Worm (Caenorhabditis elegans) whole organism, L1 larva: ENCODE data around the gene C03B1.1.

ENCODE experiments used
- C04F5.9 ChIP-seq: sonication (generic microtip); optimal IDR thresholded peaks from 2 replicates; lab custom pipeline; 2016; ENCODE audit warnings: missing genetic modification characterization, missing compliant biosample characterization
- Y116A8C.19 ChIP-seq: sonication (generic microtip); optimal IDR thresholded peaks from 2 replicates; lab custom pipeline; 2016; ENCODE audit warnings: missing compliant biosample characterization, missing genetic modification characterization, borderline replicate concordance
- aha-1 ChIP-seq: fragments of 150-350 bp; optimal IDR thresholded peaks from 2 replicates; lab custom pipeline; 2014; ENCODE audit warnings: missing biosample characterization, missing genetic modification characterization
- alr-1 ChIP-seq: fragments of 200-800 bp; sonication (Bioruptor generic); optimal IDR thresholded peaks from 2 replicates; lab custom pipeline; 2018; ENCODE audit warnings: borderline replicate concordance, mild to moderate bottlenecking, missing genetic modification characterization, missing compliant biosample characterization
- ama-1 ChIP-seq: fragments of 150-350 bp; optimal IDR thresholded peaks from 2 replicates; lab custom pipeline; 2014
- ceh-88 ChIP-seq: fragments of 200-800 bp; sonication (Bioruptor generic); IDR thresholded peaks from 2 replicates; pipeline ENCODE4 v1.3.6; 2022; ENCODE audit warnings: missing genetic modification characterization, missing compliant biosample characterization
- dsc-1 ChIP-seq: sonication (generic microtip); optimal IDR thresholded peaks from 2 replicates; lab custom pipeline; 2016; ENCODE audit warnings: mild to moderate bottlenecking, missing genetic modification characterization, missing compliant biosample characterization
- egl-27 ChIP-seq, 2 experiments: fragments of 150-350 bp in 1 of 2; sonication (generic microtip); optimal IDR thresholded peaks; 3 replicates each; lab custom pipeline; 2017 to 2018; ENCODE audit warnings: missing biosample characterization in 2 of 2, missing genetic modification characterization in 2 of 2, missing genetic modification reagents in 2 of 2
- fkh-10 ChIP-seq: sonication (generic microtip); optimal IDR thresholded peaks from 2 replicates; lab custom pipeline; 2017; ENCODE audit warnings: missing biosample characterization, missing genetic modification reagents, missing genetic modification characterization
- hpl-2 ChIP-seq: fragments of 150-350 bp; optimal IDR thresholded peaks from 2 replicates; lab custom pipeline; 2014; ENCODE audit warnings: missing biosample characterization, missing genetic modification reagents, missing genetic modification characterization
- lin-14 ChIP-seq: fragments of 200-800 bp; sonication (Bioruptor generic); optimal IDR thresholded peaks from 2 replicates; lab custom pipeline; 2018; ENCODE audit warnings: mild to moderate bottlenecking, missing genetic modification characterization, moderate library complexity, missing compliant biosample characterization
- lin-15B ChIP-seq: fragments of 150-350 bp; sonication (generic microtip); optimal IDR thresholded peaks from 3 replicates; lab custom pipeline; 2014; ENCODE audit warnings: missing biosample characterization, missing genetic modification characterization
- nhr-12 ChIP-seq: sonication (generic microtip); optimal IDR thresholded peaks from 2 replicates; lab custom pipeline; 2017; ENCODE audit warnings: missing biosample characterization, missing genetic modification characterization
- nhr-19 ChIP-seq: fragments of 200-800 bp; sonication (Bioruptor generic); conservative IDR thresholded peaks from 2 replicates; pipeline ENCODE4 v1.3.6; 2022; ENCODE audit warnings: missing genetic modification characterization, missing compliant biosample characterization
- nhr-237 ChIP-seq: fragments of 150-350 bp; optimal IDR thresholded peaks from 2 replicates; lab custom pipeline; 2014; ENCODE audit warnings: missing biosample characterization, missing genetic modification characterization
- nhr-77 ChIP-seq: fragments of 150-350 bp; optimal IDR thresholded peaks from 2 replicates; lab custom pipeline; 2014; ENCODE audit warnings: missing biosample characterization, missing genetic modification characterization
- rnt-1 ChIP-seq: sonication (generic microtip); optimal IDR thresholded peaks from 2 replicates; lab custom pipeline; 2016; ENCODE audit warnings: mild to moderate bottlenecking, missing genetic modification characterization, moderate library complexity, missing compliant biosample characterization
- sup-37 ChIP-seq: fragments of 200-800 bp; sonication (Bioruptor generic); optimal IDR thresholded peaks from 2 replicates; lab custom pipeline; 2018; ENCODE audit warnings: mild to moderate bottlenecking, missing genetic modification characterization, missing compliant biosample characterization
- xbp-1 ChIP-seq: sonication (generic microtip); optimal IDR thresholded peaks from 2 replicates; lab custom pipeline; 2016; ENCODE audit warnings: missing genetic modification characterization, missing compliant biosample characterization
- ztf-11 ChIP-seq, 2 experiments: sonication (generic microtip); optimal IDR thresholded peaks; 2 replicates each; lab custom pipeline; 2016 to 2017; ENCODE audit warnings: missing genetic modification characterization in 2 of 2, missing biosample characterization in 1 of 2, missing compliant biosample characterization in 1 of 2
- ztf-4 ChIP-seq: fragments of 150-350 bp; optimal IDR thresholded peaks from 2 replicates; lab custom pipeline; 2014; ENCODE audit warnings: missing biosample characterization, missing genetic modification characterization

C03B1.1 gene

DNA sequence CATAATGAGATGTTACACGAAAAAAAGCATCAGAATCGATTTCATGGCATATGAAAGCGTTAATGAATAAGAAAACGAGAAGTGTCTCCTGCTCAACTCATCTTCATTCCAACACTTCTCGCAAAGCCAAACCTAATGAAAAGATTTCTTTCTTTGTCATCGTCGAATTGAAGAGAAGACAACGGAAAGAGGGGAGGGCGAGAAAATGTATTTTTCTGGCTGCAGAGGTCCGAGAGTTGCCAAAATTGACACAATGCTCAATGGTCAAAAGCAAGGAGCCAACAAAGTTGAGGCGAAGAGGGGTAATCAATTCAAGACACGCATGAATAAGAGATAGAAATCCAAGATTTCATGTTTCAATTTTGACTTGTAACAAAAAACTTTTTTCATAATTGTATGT, 44.6 kb downstream of the C03B1.1 start:
- TF ChIP-seq dsc-1 (tag; lab: Kevin White, UChicago) (peak; percentile 35), lin-14 (peak; percentile 48), fkh-10 (GFP tag; lab: Kevin White, UChicago) (peak; percentile 64), egl-27 (tag; optimal IDR thresholded peaks at IDR 0.05; lab: Kevin White, UChicago) (no peak)

DNA sequence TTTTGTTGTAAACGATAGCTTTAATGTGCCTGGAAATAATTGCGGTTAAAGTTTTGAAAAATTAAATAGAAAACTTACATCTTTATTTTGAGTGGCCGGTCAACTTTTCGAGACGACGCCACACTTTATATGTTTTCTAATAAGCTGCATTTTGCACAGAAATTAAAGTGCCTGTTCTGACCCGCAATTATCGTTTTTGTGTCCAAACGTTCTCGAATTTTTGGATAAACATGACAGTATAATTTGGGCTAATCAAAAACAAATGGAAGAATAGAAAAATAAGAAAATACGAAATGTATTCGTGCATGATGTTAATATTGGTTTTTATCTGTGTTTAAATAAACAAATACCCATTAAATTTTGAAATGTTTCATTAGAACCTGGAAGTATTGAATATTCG, 46.1 kb downstream of the C03B1.1 start, which contains the start of gene K10C2.12:
TSS of gene K10C2.12 (minus strand) at position 101 of the 400 bp plus-strand sequence.
- TF ChIP-seq C04F5.9: no peak
- no peak for TF ChIP-seq xbp-1 (tag; lab: Kevin White, UChicago)
- TF ChIP-seq ztf-11 (tag; optimal IDR thresholded peaks at IDR 0.05; lab: Kevin White, UChicago): no peak
- no peak for TF ChIP-seq Y116A8C.19
- no peak for TF ChIP-seq alr-1 (tag; lab: Kevin White, UChicago)
- TF ChIP-seq nhr-12 (tag; lab: Kevin White, UChicago): no peak
- TF ChIP-seq lin-15B (tag; lab: Kevin White, UChicago): no peak
- TF ChIP-seq rnt-1 (tag; lab: Kevin White, UChicago): no peak
- no peak for TF ChIP-seq nhr-77 (tag; lab: Kevin White, UChicago)
- no peak for TF ChIP-seq sup-37 (GFP tag; lab: Kevin White, UChicago)
- no peak for TF ChIP-seq fkh-10 (GFP tag; lab: Kevin White, UChicago)
- no peak for TF ChIP-seq ama-1
- no peak for TF ChIP-seq nhr-237
- TF ChIP-seq ztf-4 (tag; lab: Kevin White, UChicago): no peak
- TF ChIP-seq ceh-88 (GFP tag; lab: Robert Waterston, UW): no peak
- no peak for TF ChIP-seq nhr-19 (GFP tag; lab: Robert Waterston, UW)
- no peak for TF ChIP-seq aha-1 (tag; lab: Kevin White, UChicago)
- TF ChIP-seq hpl-2 (GFP tag; lab: Kevin White, UChicago): no peak
